Fruit fly (Drosophila melanogaster): ENCODE data around the gene mei-41.
A peak's percentile ranks its signal among the peaks of the same experiment; 100 is the strongest.

Gene mei-41

DNA sequence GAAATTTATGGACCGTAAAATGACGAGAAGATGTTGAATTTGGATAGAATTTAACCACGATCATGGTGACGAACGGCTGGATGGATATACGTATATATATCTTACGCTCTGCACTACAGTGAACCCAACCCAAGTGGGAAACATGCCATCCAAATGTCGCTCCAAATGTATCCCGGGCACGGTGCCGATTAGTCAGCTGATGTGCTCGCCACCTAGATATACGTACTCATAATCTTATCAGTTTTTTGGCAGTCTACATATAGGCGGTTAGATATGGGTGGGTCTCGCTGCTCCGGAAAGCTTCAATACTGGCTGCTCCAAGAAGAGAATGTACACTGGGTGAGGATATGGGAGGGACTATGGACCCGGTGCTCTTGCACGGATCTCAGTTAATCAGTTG lies 14.6 kb downstream of the mei-41 start (continued):
- TF ChIP-seq dmrt99B (tag; optimal IDR thresholded peaks at IDR 0.05): no peak

DNA sequence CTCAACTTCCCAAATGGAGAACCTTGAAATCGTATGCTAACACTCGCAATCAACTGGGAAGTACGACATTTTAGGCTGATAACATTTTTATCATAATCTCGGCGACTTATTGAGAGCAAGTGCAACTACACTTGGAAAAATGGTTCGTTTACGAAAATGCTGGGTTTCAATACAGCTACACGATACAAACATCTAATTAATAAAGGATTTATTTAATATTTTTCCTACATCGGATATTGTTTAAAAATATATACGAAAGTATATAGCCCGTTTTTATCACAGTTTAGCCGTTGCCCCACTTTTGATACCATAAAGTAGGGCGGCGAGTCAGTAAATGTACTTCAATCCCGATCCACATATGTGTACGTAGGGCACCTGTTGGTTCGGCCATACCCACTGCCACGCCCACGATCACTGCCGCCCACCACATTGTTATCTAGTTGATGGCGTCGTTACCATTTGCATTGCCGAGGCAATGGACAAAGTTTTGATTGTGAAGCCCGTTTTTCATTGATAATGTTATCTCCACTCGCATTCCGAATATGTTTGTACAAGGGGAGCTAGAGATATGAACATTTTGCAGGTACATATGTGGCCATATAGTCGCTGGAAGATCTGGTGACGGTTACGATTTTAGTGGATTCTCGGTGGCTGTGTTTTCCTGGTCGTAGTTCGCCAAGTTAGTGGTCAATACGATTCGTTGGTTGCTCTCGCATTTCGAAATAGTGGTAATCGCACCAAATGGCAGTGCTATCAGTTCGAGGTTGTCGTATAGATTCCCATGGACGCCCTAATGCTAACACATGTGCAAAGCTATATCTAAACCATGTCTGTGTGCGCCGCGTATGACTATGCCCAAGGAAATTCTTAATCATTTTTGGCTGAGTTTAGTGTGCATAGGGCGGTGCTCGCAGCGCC lies 23.2 kb downstream of the mei-41 start, which contains the start of gene Traf-like:
Traf-like (plus strand) TSS at position 596 of the 918 bp plus-strand sequence.
- TF ChIP-seq tin (GFP tag; optimal IDR thresholded peaks at IDR 0.05) (no peak), CG14014 (GFP tag; IDR thresholded peaks at IDR 0.05) (0 out of 2 replicates have a peak, but pooled peaks have one; percentile 10), shn (GFP tag; optimal IDR thresholded peaks at IDR 0.05) (no peak), pnt (GFP tag; optimal IDR thresholded peaks at IDR 0.05) (no peak), HmgZ (tag; optimal IDR thresholded peaks at IDR 0.05) (peak; percentile 11), Ssrp (tag; optimal IDR thresholded peaks at IDR 0.05) (no peak), lab (GFP tag; optimal IDR thresholded peaks at IDR 0.05) (peak; percentile 45), Dp (GFP tag; optimal IDR thresholded peaks at IDR 0.05) (no peak), slou (GFP tag; optimal IDR thresholded peaks at IDR 0.05) (no peak), disco-r (GFP tag; optimal IDR thresholded peaks at IDR 0.05) (no peak), CG34376 (GFP tag; optimal IDR thresholded peaks at IDR 0.05) (peak; percentile 67), sens (GFP tag) (peak; percentile 76), dm (GFP tag; optimal IDR thresholded peaks at IDR 0.05) (no peak), CG9609 (GFP tag; optimal IDR thresholded peaks at IDR 0.05) (no peak), mam (GFP tag; optimal IDR thresholded peaks at IDR 0.05) (no peak), CG14441 (GFP tag; IDR thresholded peaks at IDR 0.05) (peak; percentile 42; the same call in 1 of the 2 replicates), sug (tag; optimal IDR thresholded peaks at IDR 0.05) (peak; percentile 49), CG1529 (GFP tag; optimal IDR thresholded peaks at IDR 0.05) (no peak), Spps (tag; optimal IDR thresholded peaks at IDR 0.05) (no peak), ken (GFP tag; IDR thresholded peaks at IDR 0.05) (0 out of 3 replicates have a peak, but pooled peaks have one; percentile 32), CG17385 (GFP tag; optimal IDR thresholded peaks at IDR 0.05) (peak; percentile 9), CG31224 (GFP tag; IDR thresholded peaks at IDR 0.05) (no peak), her (GFP tag; optimal IDR thresholded peaks at IDR 0.05) (no peak), CG9817 (tag; optimal IDR thresholded peaks at IDR 0.05) (peak; percentile 5), Six4 (GFP tag; optimal IDR thresholded peaks at IDR 0.05) (no peak), CG11695 (GFP tag; IDR thresholded peaks at IDR 0.05) (0 out of 3 replicates have a peak, but pooled peaks have one; percentile 38), unpg (GFP tag; optimal IDR thresholded peaks at IDR 0.05) (no peak), CG11723 (GFP tag; optimal IDR thresholded peaks at IDR 0.05) (no peak), Awh (GFP tag; IDR thresholded peaks at IDR 0.05) (0 out of 2 replicates have a peak, but pooled peaks have one; percentile 22), gcm (GFP tag; optimal IDR thresholded peaks at IDR 0.05) (no peak), usp (GFP tag; optimal IDR thresholded peaks at IDR 0.05) (no peak), vvl (GFP tag; IDR thresholded peaks at IDR 0.05) (peak; percentile 24; the same call in 1 of the 2 replicates), vfl (GFP tag; optimal IDR thresholded peaks at IDR 0.05) (no peak), Deaf1 (tag; optimal IDR thresholded peaks at IDR 0.05) (no peak), Nf-YC (tag; optimal IDR thresholded peaks at IDR 0.05) (no peak), Hmx (GFP tag; optimal IDR thresholded peaks at IDR 0.05) (no peak), CG4282 (GFP tag; optimal IDR thresholded peaks at IDR 0.05) (no peak), Hr51 (GFP tag; optimal IDR thresholded peaks at IDR 0.05) (peak in 1 of 2 experiments; percentile 41), CG14050 (GFP tag; IDR thresholded peaks at IDR 0.05) (no peak), zen2 (GFP tag; IDR thresholded peaks at IDR 0.05; ENCODE audit: partially characterized antibody) (no peak), Asciz (GFP tag; optimal IDR thresholded peaks at IDR 0.05) (peak; percentile 14), CG7357 (GFP tag; IDR thresholded peaks at IDR 0.05) (no peak), Sry-δ (GFP tag; optimal IDR thresholded peaks at IDR 0.05) (no peak), CG5953 (GFP tag; IDR thresholded peaks at IDR 0.05) (no peak), CG13424 (tag; optimal IDR thresholded peaks at IDR 0.05) (peak; percentile 47), Med (GFP tag) (peak; percentile 79)

Measured in whole organism, embryonic.